Worm (Caenorhabditis elegans) whole organism, L3 larva: ENCODE measurements around the gene med-2.

Experiments used
- R02D3.7 ChIP-seq: fragments of 150-350 bp; optimal IDR thresholded peaks from 2 replicates; lab custom pipeline; 2014; ENCODE audit warnings: missing biosample characterization, missing genetic modification characterization
- ZK546.5 ChIP-seq: sonication (generic microtip); optimal IDR thresholded peaks from 2 replicates; lab custom pipeline; 2017; ENCODE audit warnings: missing biosample characterization, missing genetic modification characterization
- aly-2 ChIP-seq: fragments of 150-350 bp; optimal IDR thresholded peaks from 2 replicates; lab custom pipeline; 2014; ENCODE audit warnings: missing biosample characterization, missing genetic modification characterization
- ama-1 ChIP-seq: fragments of 150-350 bp; optimal IDR thresholded peaks from 2 replicates; lab custom pipeline; 2018
- ceh-16 ChIP-seq: sonication (generic microtip); optimal IDR thresholded peaks from 2 replicates; lab custom pipeline; 2017; ENCODE audit warnings: missing biosample characterization, missing genetic modification characterization
- ceh-28 ChIP-seq: fragments of 150-350 bp; optimal IDR thresholded peaks from 2 replicates; lab custom pipeline; 2014; ENCODE audit warnings: missing biosample characterization, missing genetic modification reagents, missing genetic modification characterization
- ceh-82 ChIP-seq: fragments of 150-350 bp; optimal IDR thresholded peaks from 2 replicates; lab custom pipeline; 2014; ENCODE audit warnings: missing biosample characterization, missing genetic modification characterization
- ceh-9 ChIP-seq: sonication (generic microtip); optimal IDR thresholded peaks from 2 replicates; lab custom pipeline; 2018; ENCODE audit warnings: missing biosample characterization, missing genetic modification characterization
- daf-12 ChIP-seq: fragments of 150-350 bp; optimal IDR thresholded peaks from 2 replicates; lab custom pipeline; 2014; ENCODE audit warnings: missing biosample characterization, missing genetic modification reagents, missing genetic modification characterization
- egl-27 ChIP-seq: sonication (generic microtip); optimal IDR thresholded peaks from 4 replicates; lab custom pipeline; 2017; ENCODE audit warnings: missing biosample characterization, missing genetic modification reagents, missing genetic modification characterization
- egl-5 ChIP-seq: fragments of 150-350 bp; optimal IDR thresholded peaks from 2 replicates; lab custom pipeline; 2017; ENCODE audit warnings: missing biosample characterization, missing genetic modification reagents, missing genetic modification characterization, inconsistent platforms
- elt-1 ChIP-seq: fragments of 150-350 bp; optimal IDR thresholded peaks from 2 replicates; lab custom pipeline; 2014; ENCODE audit warnings: missing biosample characterization, missing genetic modification characterization
- elt-2 ChIP-seq: sonication (generic microtip); optimal IDR thresholded peaks from 2 replicates; lab custom pipeline; 2016; ENCODE audit warnings: missing genetic modification reagents, mild to moderate bottlenecking, missing genetic modification characterization, missing compliant biosample characterization
- elt-3 ChIP-seq, 3 experiments: fragments of 150-350 bp in 1 of 3; sonication (generic microtip) in 2 of 3; optimal IDR thresholded peaks; 2 replicates in 2 of 3; 4 replicates in 1 of 3; lab custom pipeline; 2014 to 2017; ENCODE audit warnings: missing biosample characterization in 3 of 3, missing genetic modification characterization in 3 of 3
- eor-1 ChIP-seq, 2 experiments: fragments of 150-350 bp; optimal IDR thresholded peaks; 2 replicates each; lab custom pipeline; 2014 to 2018; ENCODE audit warnings: missing biosample characterization in 2 of 2, missing genetic modification characterization in 2 of 2
- fkh-10 ChIP-seq: sonication (generic microtip); optimal IDR thresholded peaks from 2 replicates; lab custom pipeline; 2017; ENCODE audit warnings: missing biosample characterization, missing genetic modification reagents, missing genetic modification characterization
- fkh-2 ChIP-seq: fragments of 150-350 bp; optimal IDR thresholded peaks from 2 replicates; lab custom pipeline; 2014; ENCODE audit warnings: missing biosample characterization, missing genetic modification reagents, missing genetic modification characterization
- fos-1 ChIP-seq: fragments of 150-350 bp; optimal IDR thresholded peaks from 2 replicates; lab custom pipeline; 2014; ENCODE audit warnings: missing biosample characterization, missing genetic modification characterization
- hmg-11 ChIP-seq: sonication (generic microtip); optimal IDR thresholded peaks from 2 replicates; lab custom pipeline; 2016; ENCODE audit warnings: missing genetic modification characterization, missing compliant biosample characterization
- jun-1 ChIP-seq: fragments of 150-350 bp; optimal IDR thresholded peaks from 2 replicates; lab custom pipeline; 2014; ENCODE audit warnings: missing biosample characterization, missing genetic modification reagents, missing genetic modification characterization
- lin-15B ChIP-seq: fragments of 150-350 bp; optimal IDR thresholded peaks from 2 replicates; lab custom pipeline; 2014; ENCODE audit warnings: missing biosample characterization, missing genetic modification characterization
- lin-39 ChIP-seq: fragments of 150-350 bp; optimal IDR thresholded peaks from 2 replicates; lab custom pipeline; 2018; ENCODE audit warnings: missing biosample characterization, missing genetic modification reagents, missing genetic modification characterization
- lsy-12 ChIP-seq: sonication (generic microtip); optimal IDR thresholded peaks from 2 replicates; lab custom pipeline; 2016; ENCODE audit warnings: mild to moderate bottlenecking, missing genetic modification characterization, missing compliant biosample characterization
- mdl-1 ChIP-seq: fragments of 150-350 bp; optimal IDR thresholded peaks from 2 replicates; lab custom pipeline; 2014; ENCODE audit warnings: missing biosample characterization, missing genetic modification characterization
- mml-1 ChIP-seq: fragments of 150-350 bp; sonication (generic microtip); optimal IDR thresholded peaks from 3 replicates; lab custom pipeline; 2014; ENCODE audit warnings: missing biosample characterization, missing genetic modification characterization
- nfya-1 ChIP-seq: sonication (generic microtip); optimal IDR thresholded peaks from 2 replicates; lab custom pipeline; 2017; ENCODE audit warnings: missing genetic modification characterization, mild to moderate bottlenecking, missing compliant biosample characterization, antibody characterized with exemption, moderate library complexity; ENCODE audit not compliant: insufficient read depth
- nhr-11 ChIP-seq: fragments of 150-350 bp; optimal IDR thresholded peaks from 2 replicates; lab custom pipeline; 2014; ENCODE audit warnings: missing biosample characterization, missing genetic modification characterization
- nhr-12 ChIP-seq: fragments of 150-350 bp; optimal IDR thresholded peaks from 2 replicates; lab custom pipeline; 2014; ENCODE audit warnings: missing biosample characterization, missing genetic modification characterization
- nhr-23 ChIP-seq: fragments of 150-350 bp; optimal IDR thresholded peaks from 2 replicates; lab custom pipeline; 2014; ENCODE audit warnings: missing biosample characterization, missing genetic modification reagents, missing genetic modification characterization
- nhr-237 ChIP-seq: fragments of 150-350 bp; optimal IDR thresholded peaks from 2 replicates; lab custom pipeline; 2014; ENCODE audit warnings: missing biosample characterization, missing genetic modification characterization
- nhr-28 ChIP-seq: fragments of 150-350 bp; optimal IDR thresholded peaks from 2 replicates; lab custom pipeline; 2014; ENCODE audit warnings: missing biosample characterization, missing genetic modification characterization
- nhr-43 ChIP-seq: sonication (generic microtip); optimal IDR thresholded peaks from 2 replicates; lab custom pipeline; 2016; ENCODE audit warnings: mild to moderate bottlenecking, missing genetic modification characterization, missing compliant biosample characterization; ENCODE audit not compliant: poor library complexity, severe bottlenecking
- nhr-67 ChIP-seq: fragments of 150-350 bp; optimal IDR thresholded peaks from 2 replicates; lab custom pipeline; 2014; ENCODE audit warnings: missing biosample characterization, missing genetic modification characterization
- nhr-77 ChIP-seq: fragments of 150-350 bp; optimal IDR thresholded peaks from 2 replicates; lab custom pipeline; 2014; ENCODE audit warnings: missing biosample characterization, missing genetic modification characterization
- pha-4 ChIP-seq: fragments of 150-350 bp; optimal IDR thresholded peaks from 2 replicates; lab custom pipeline; 2014; ENCODE audit warnings: missing biosample characterization, missing genetic modification reagents, missing genetic modification characterization
- pqm-1 ChIP-seq: fragments of 150-350 bp; optimal IDR thresholded peaks from 2 replicates; lab custom pipeline; 2017; ENCODE audit warnings: missing biosample characterization, missing genetic modification characterization, inconsistent platforms
- sea-2 ChIP-seq: fragments of 150-350 bp; sonication (generic microtip); optimal IDR thresholded peaks from 4 replicates; lab custom pipeline; 2014; ENCODE audit warnings: missing biosample characterization, missing genetic modification reagents, missing genetic modification characterization
- skn-1 ChIP-seq: fragments of 150-350 bp; optimal IDR thresholded peaks from 2 replicates; lab custom pipeline; 2014; ENCODE audit warnings: missing biosample characterization, missing genetic modification characterization
- snpc-4 ChIP-seq: fragments of 150-350 bp; optimal IDR thresholded peaks from 2 replicates; lab custom pipeline; 2014; ENCODE audit warnings: missing biosample characterization, missing genetic modification characterization
- tbx-2 ChIP-seq: sonication (generic microtip); optimal IDR thresholded peaks from 2 replicates; lab custom pipeline; 2016; ENCODE audit warnings: mild to moderate bottlenecking, missing genetic modification characterization, missing compliant biosample characterization
- unc-62 ChIP-seq: fragments of 150-350 bp; sonication (generic microtip); optimal IDR thresholded peaks from 4 replicates; lab custom pipeline; 2014; ENCODE audit warnings: missing biosample characterization, missing genetic modification reagents, missing genetic modification characterization
- ztf-11 ChIP-seq: fragments of 150-350 bp; optimal IDR thresholded peaks from 2 replicates; lab custom pipeline; 2014; ENCODE audit warnings: missing biosample characterization, missing genetic modification characterization
- ztf-4 ChIP-seq: fragments of 150-350 bp; optimal IDR thresholded peaks from 2 replicates; lab custom pipeline; 2014; ENCODE audit warnings: missing biosample characterization, missing genetic modification characterization

Gene med-2

DNA sequence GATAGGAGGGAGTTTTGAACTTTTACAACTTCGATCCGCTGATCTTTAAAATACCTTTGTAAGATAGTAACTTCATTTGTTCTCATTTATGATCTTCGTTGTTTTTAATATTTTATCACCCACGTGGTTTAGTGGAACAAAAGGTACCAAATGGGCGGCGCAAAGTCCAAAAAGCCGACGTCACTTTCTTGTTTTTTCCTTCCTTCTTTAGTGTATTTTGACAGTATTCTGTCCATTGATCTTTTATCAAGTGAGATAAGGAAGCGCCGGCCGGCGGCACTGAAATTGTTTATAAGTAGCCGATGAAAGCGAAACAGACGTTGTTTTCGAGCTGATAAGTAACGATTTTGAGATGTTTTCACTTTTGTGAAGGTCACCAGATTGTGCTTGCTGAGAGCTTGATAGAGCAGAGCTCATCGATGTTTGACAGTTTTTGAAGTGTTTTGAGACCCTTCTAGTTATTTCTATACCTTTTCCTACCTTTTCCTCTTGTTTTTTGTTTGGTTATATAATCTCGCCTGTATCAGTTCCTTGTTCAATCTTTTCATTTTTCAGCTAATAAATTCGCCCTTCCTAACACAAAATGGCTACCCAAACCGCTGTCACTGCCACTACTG lies 11.7 kb upstream of the med-2 start, which contains the start of gene K04C2.3 (continued):
- TF ChIP-seq nhr-12 (tag; lab: Kevin White, UChicago) (no peak), daf-12 (tag; lab: Kevin White, UChicago) (no peak), lin-15B (tag; lab: Kevin White, UChicago) (no peak), fkh-2 (tag; lab: Kevin White, UChicago) (no peak), lin-39 (tag; lab: Kevin White, UChicago) (no peak), pqm-1 (tag; lab: Kevin White, UChicago) (peak; percentile 89), nhr-43 (tag; lab: Kevin White, UChicago) (peak; percentile 67), unc-62 (GFP tag; lab: Kevin White, UChicago) (no peak), elt-2 (tag; lab: Kevin White, UChicago) (peak; percentile 31), nhr-28 (no peak), snpc-4 (tag; lab: Kevin White, UChicago) (no peak), elt-1 (no peak), egl-27 (no peak), mdl-1 (tag; lab: Kevin White, UChicago) (no peak)
- TF ChIP-seq, all 47 proteins: peak for 5

DNA sequence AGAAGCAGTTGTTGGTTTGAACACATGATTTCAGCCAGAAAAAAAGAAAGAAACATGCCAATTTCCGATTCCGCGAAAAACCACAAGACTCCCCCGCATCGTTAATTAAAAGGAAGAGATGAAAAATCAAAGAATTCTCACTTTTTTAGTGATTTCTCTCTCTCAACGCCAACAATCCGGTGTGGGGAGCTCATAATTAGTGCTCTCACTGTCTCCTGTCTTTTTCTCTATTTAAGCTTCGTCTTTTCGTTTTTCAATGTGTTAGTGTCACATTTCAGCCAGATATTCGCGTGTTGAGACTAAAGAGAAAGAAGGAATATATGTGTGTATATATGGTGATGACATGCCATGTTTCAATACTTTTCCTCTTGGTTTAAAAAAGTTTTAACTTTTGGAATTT lies 10.6 kb upstream of the med-2 start:
- TF ChIP-seq ztf-4 (tag; lab: Kevin White, UChicago), result no peak
- TF ChIP-seq nhr-11 (tag; lab: Kevin White, UChicago), result peak; percentile 2
- TF ChIP-seq nfya-1 (tag; lab: Kevin White, UChicago), result peak; percentile 19
- TF ChIP-seq tbx-2 (tag; lab: Kevin White, UChicago), result peak; percentile 21
- TF ChIP-seq nhr-43 (tag; lab: Kevin White, UChicago), result peak; percentile 21
- TF ChIP-seq fos-1 (tag; lab: Kevin White, UChicago), result no peak
- TF ChIP-seq fkh-10, result no peak

- TF ChIP-seq ZK546.5 (tag; lab: Kevin White, UChicago), result no peak
- TF ChIP-seq nhr-237, result no peak
- no peak for TF ChIP-seq eor-1 (tag; optimal IDR thresholded peaks at IDR 0.05; lab: Kevin White, UChicago)
- no peak for TF ChIP-seq unc-62 (GFP tag; lab: Kevin White, UChicago)
- no peak for TF ChIP-seq ama-1 (lab: Kevin White, UChicago)
- no peak for TF ChIP-seq mml-1 (tag; lab: Kevin White, UChicago)
- no peak for TF ChIP-seq fos-1 (tag; lab: Kevin White, UChicago)
- TF ChIP-seq nhr-67 (tag; lab: Kevin White, UChicago), result no peak
- no peak for TF ChIP-seq pha-4 (tag; lab: Kevin White, UChicago)
- TF ChIP-seq skn-1 (tag; lab: Kevin White, UChicago), result no peak
- TF ChIP-seq egl-5 (tag; lab: Kevin White, UChicago), result no peak
- TF ChIP-seq sea-2, result no peak
- no peak for TF ChIP-seq elt-3 (tag; optimal IDR thresholded peaks at IDR 0.05; lab: Kevin White, UChicago)
- no peak for TF ChIP-seq jun-1 (tag; lab: Kevin White, UChicago)
- no peak for TF ChIP-seq lsy-12
- no peak for TF ChIP-seq ztf-11 (tag; lab: Kevin White, UChicago)
- no peak for TF ChIP-seq ceh-28 (tag; lab: Kevin White, UChicago)
- TF ChIP-seq ceh-9 (tag; lab: Kevin White, UChicago), result no peak
Observed at ce11 chrIII:6880797-6881196, 3.5 kb upstream of the med-2 start, which contains the start of gene K04C2.7. Gene K04C2.7, plus strand, starts transcription at chrIII:6881097.

- TF ChIP-seq fkh-2 (tag; lab: Kevin White, UChicago) (no peak), aly-2 (no peak), fkh-10 (no peak), nhr-67 (tag; lab: Kevin White, UChicago) (no peak), hmg-11 (tag; lab: Kevin White, UChicago) (no peak), skn-1 (tag; lab: Kevin White, UChicago) (no peak), nhr-11 (tag; lab: Kevin White, UChicago) (no peak), ceh-82 (no peak), egl-5 (tag; lab: Kevin White, UChicago) (no peak), nhr-12 (tag; lab: Kevin White, UChicago) (no peak), jun-1 (tag; lab: Kevin White, UChicago) (no peak), nhr-237 (no peak), nhr-77 (tag; lab: Kevin White, UChicago) (no peak), ceh-28 (tag; lab: Kevin White, UChicago) (no peak), nhr-23 (tag; lab: Kevin White, UChicago) (no peak), tbx-2 (tag; lab: Kevin White, UChicago) (no peak), elt-3 (tag; optimal IDR thresholded peaks at IDR 0.05; lab: Kevin White, UChicago) (no peak), ceh-16 (tag; lab: Kevin White, UChicago) (no peak), R02D3.7 (tag; lab: Kevin White, UChicago) (no peak)
Observed at ce11 chrIII:6881745-6882144, 2.6 kb upstream of the med-2 start.
